Fruit fly (Drosophila melanogaster) whole organism, pupa: ENCODE results near the gene Pex11c.

Experiments used
- CG12605 ChIP-seq: fragments of 200-800 bp; sonication (Bioruptor generic); IDR thresholded peaks from 2 replicates; pipeline ENCODE4 v1.3.6; 2022; ENCODE audit warnings: missing biosample characterization, missing genetic modification characterization
- CG13204 ChIP-seq: fragments of 200-800 bp; sonication (Bioruptor generic); optimal IDR thresholded peaks from 2 replicates; lab custom pipeline; 2018; ENCODE audit warnings: missing biosample characterization, mild to moderate bottlenecking, missing genetic modification characterization, moderate library complexity
- CG17806 ChIP-seq: fragments of 200-800 bp; sonication (Bioruptor generic); optimal IDR thresholded peaks from 2 replicates; lab custom pipeline; 2018; ENCODE audit warnings: missing biosample characterization, mild to moderate bottlenecking, missing genetic modification characterization, moderate library complexity
- CG34367 ChIP-seq: fragments of 200-800 bp; sonication (Bioruptor generic); optimal IDR thresholded peaks from 2 replicates; lab custom pipeline; 2018; ENCODE audit warnings: missing biosample characterization, mild to moderate bottlenecking, missing genetic modification characterization
- CG9948 ChIP-seq: fragments of 200-800 bp; sonication (Bioruptor generic); optimal IDR thresholded peaks from 2 replicates; lab custom pipeline; 2018; ENCODE audit warnings: missing biosample characterization, mild to moderate bottlenecking, missing genetic modification characterization, moderate library complexity
- rn ChIP-seq: fragments of 200-800 bp; sonication (Bioruptor generic); IDR thresholded peaks from 2 replicates; pipeline ENCODE4 v1.3.6; 2022; ENCODE audit warnings: missing biosample characterization, missing genetic modification characterization

DNA sequence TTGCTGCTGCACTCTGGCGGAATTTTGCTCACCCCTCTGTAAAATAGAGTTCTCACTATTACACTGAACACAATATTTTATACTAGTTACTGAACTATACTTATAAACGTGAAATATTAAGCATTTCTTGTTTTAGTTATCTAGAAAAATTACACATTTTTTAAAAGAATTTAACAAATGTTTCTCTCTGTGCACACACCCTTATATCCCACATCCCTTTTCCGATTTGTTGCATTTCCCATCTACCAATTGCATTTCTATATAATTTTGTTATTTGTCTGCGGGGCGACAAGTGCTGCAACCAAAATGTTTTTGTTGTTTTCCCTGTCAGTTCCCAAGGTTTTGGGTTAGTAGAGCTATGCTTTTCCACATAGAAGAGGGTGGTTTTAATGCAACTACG is 45.1 kb downstream of the Pex11c start:
- TF ChIP-seq CG17806 (tag; lab: Kevin White, UChicago) (no peak), CG9948 (tag; lab: Kevin White, UChicago) (no peak), CG12605 (no peak), rn (no peak), CG13204 (no peak), CG34367 (tag; lab: Kevin White, UChicago) (no peak)
